Fruit fly (Drosophila melanogaster): ENCODE data around the gene bma.

The bma gene

dm6 chr3L:9899046-9899659, 8.8 kb upstream of the bma start, which contains the start of gene nudE:
TSS of gene nudE (plus strand) at chr3L:9899241.
- TF ChIP-seq ttk (optimal IDR thresholded peaks at IDR 0.05) (no peak), Sin3A (optimal IDR thresholded peaks at IDR 0.05) (no peak), h (optimal IDR thresholded peaks at IDR 0.05) (no peak), Myc (optimal IDR thresholded peaks at IDR 0.05) (no peak), insv (optimal IDR thresholded peaks at IDR 0.05) (no peak), psq (optimal IDR thresholded peaks at IDR 0.05) (no peak)

- TF ChIP-seq insv (optimal IDR thresholded peaks at IDR 0.05) (no peak), Myc (optimal IDR thresholded peaks at IDR 0.05) (no peak), ttk (optimal IDR thresholded peaks at IDR 0.05) (no peak), psq (optimal IDR thresholded peaks at IDR 0.05) (no peak), h (optimal IDR thresholded peaks at IDR 0.05) (no peak), Sin3A (optimal IDR thresholded peaks at IDR 0.05) (no peak)
Observed at dm6 chr3L:9904988-9905387, 2.9 kb upstream of the bma start.

DNA sequence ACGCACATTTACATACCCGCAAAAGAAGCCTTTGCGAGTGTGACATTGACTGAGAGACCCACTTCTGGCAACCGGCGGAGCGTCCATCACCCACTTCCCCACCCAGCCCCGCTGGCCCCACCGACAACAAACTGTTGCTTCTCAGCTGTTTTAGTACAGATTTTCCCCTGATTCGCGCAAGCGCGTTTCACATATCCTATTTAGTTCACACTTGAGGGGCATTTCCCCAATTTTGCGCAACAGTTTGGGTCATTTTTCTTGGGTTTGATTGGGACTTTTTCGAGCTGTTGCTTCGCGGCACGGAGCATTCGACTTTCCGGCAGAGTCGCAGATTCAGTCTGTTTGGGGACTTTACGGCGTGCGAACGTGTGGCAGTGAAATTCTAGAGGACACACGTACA, 19.2 kb downstream of the bma start:
- TF ChIP-seq insv (optimal IDR thresholded peaks at IDR 0.05) (no peak), Sin3A (optimal IDR thresholded peaks at IDR 0.05) (no peak), Myc (optimal IDR thresholded peaks at IDR 0.05) (no peak), ttk (optimal IDR thresholded peaks at IDR 0.05) (no peak), psq (optimal IDR thresholded peaks at IDR 0.05) (no peak)

- TF ChIP-seq Myc (optimal IDR thresholded peaks at IDR 0.05) = no peak
- no peak for TF ChIP-seq insv (optimal IDR thresholded peaks at IDR 0.05)
- TF ChIP-seq Sin3A (optimal IDR thresholded peaks at IDR 0.05) = no peak
- TF ChIP-seq psq (optimal IDR thresholded peaks at IDR 0.05) = no peak
- TF ChIP-seq ttk (optimal IDR thresholded peaks at IDR 0.05) = no peak
- no peak for TF ChIP-seq h (optimal IDR thresholded peaks at IDR 0.05)
Observed at dm6 chr3L:9968267-9968721, 60.4 kb downstream of the bma start, which contains the start of the genes CG6685 and Dronc. TSS of gene CG6685 (minus strand) at chr3L:9968317. TSS of gene Dronc (plus strand) at chr3L:9968479.

dm6 chr3L:9969158-9969557, 61.2 kb downstream of the bma start:
- no peak for TF ChIP-seq ttk (optimal IDR thresholded peaks at IDR 0.05)
- no peak for TF ChIP-seq Sin3A (optimal IDR thresholded peaks at IDR 0.05)
- no peak for TF ChIP-seq Myc (optimal IDR thresholded peaks at IDR 0.05)
- TF ChIP-seq h (optimal IDR thresholded peaks at IDR 0.05) = no peak
- TF ChIP-seq insv (optimal IDR thresholded peaks at IDR 0.05) = no peak

dm6 chr3L:9972007-9972856, 64.3 kb downstream of the bma start, which contains the start of the genes CG6674, CG42455 and vnc:
TSS of gene CG6674 (minus strand) at chr3L:9972054.
TSS of gene CG42455 (plus strand) at chr3L:9972312.
TSS of gene vnc (plus strand) at chr3L:9972312.
- TF ChIP-seq Sin3A (optimal IDR thresholded peaks at IDR 0.05) (no peak), Myc (optimal IDR thresholded peaks at IDR 0.05) (no peak), insv (optimal IDR thresholded peaks at IDR 0.05) (no peak), psq (optimal IDR thresholded peaks at IDR 0.05) (no peak), h (optimal IDR thresholded peaks at IDR 0.05) (no peak), ttk (optimal IDR thresholded peaks at IDR 0.05) (no peak)

- TF ChIP-seq ttk (optimal IDR thresholded peaks at IDR 0.05) (no peak), Sin3A (optimal IDR thresholded peaks at IDR 0.05) (no peak), h (optimal IDR thresholded peaks at IDR 0.05) (no peak), insv (optimal IDR thresholded peaks at IDR 0.05) (no peak), psq (optimal IDR thresholded peaks at IDR 0.05) (no peak), Myc (optimal IDR thresholded peaks at IDR 0.05) (no peak)
Observed at dm6 chr3L:9974172-9974896, 66.4 kb downstream of the bma start, which contains the start of gene dpr6. TSS of gene dpr6 (plus strand) at chr3L:9974651.

All from Kc167 (cell line).